Worm (Caenorhabditis elegans): Measurements from ENCODE around the gene ZK1290.11.

DNA sequence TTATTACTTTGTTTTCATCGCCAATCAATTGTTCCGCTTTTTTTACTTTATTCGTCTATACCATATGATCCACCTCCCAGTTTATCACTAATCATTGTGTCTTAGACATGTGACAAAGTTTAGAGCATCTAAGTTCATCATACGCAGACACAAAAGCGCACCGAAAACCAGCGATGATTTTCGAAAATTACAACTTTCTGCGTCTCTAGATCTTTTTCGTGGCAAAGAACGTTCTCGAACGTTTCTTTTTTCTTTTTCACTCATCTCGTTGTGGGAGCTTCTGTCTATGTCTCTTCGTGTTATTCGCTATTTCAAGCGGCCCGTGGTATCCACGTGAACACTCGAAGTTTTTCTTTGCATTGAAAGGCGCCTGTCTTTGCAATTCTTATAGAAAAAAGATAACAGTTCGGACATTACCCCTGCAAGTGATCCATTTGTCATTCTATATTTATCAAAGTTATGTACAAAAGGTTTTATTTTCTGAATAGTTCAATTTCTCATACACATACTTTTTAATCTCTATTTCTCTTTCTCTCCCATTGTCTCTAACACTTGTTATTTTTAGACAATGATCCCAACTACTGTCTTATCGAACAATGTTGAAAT is 32.2 kb downstream of the ZK1290.11 start, which contains the start of gene ZK1290.5:
- TF ChIP-seq him-1 (tag; optimal IDR thresholded peaks at IDR 0.05) (no peak), dao-5 (tag; optimal IDR thresholded peaks at IDR 0.05) (no peak)
